Worm (Caenorhabditis elegans) whole organism, mixed stage, embryonic: Measurements from ENCODE around the gene dhrr-1.

ENCODE experiments used
- M03D4.4 ChIP-seq: sonication (generic microtip); optimal IDR thresholded peaks from 2 replicates; lab custom pipeline; 2017; ENCODE audit warnings: mild to moderate bottlenecking, missing genetic modification characterization, missing compliant biosample characterization
- bed-3 ChIP-seq: fragments of 200-800 bp; sonication (Bioruptor generic); optimal IDR thresholded peaks from 3 replicates; lab custom pipeline; 2018; ENCODE audit warnings: mild to moderate bottlenecking, missing genetic modification characterization, moderate library complexity, missing compliant biosample characterization
- ceh-43 ChIP-seq: fragments of 200-800 bp; sonication (Bioruptor generic); optimal IDR thresholded peaks from 2 replicates; lab custom pipeline; 2018; ENCODE audit warnings: mild to moderate bottlenecking, missing genetic modification characterization, moderate library complexity, missing compliant biosample characterization
- ceh-83 ChIP-seq: fragments of 200-800 bp; sonication (Bioruptor generic); optimal IDR thresholded peaks from 2 replicates; lab custom pipeline; 2018; ENCODE audit warnings: mild to moderate bottlenecking, missing genetic modification characterization, missing compliant biosample characterization
- ces-1 ChIP-seq: fragments of 150-350 bp; optimal IDR thresholded peaks from 2 replicates; lab custom pipeline; 2014; ENCODE audit warnings: missing biosample characterization, missing genetic modification reagents, missing genetic modification characterization
- cnd-1 ChIP-seq: fragments of 200-800 bp; sonication (Bioruptor generic); optimal IDR thresholded peaks from 2 replicates; lab custom pipeline; 2018; ENCODE audit warnings: mild to moderate bottlenecking, missing genetic modification characterization, missing compliant biosample characterization
- drap-1 ChIP-seq: fragments of 200-800 bp; sonication (Bioruptor generic); optimal IDR thresholded peaks from 3 replicates; lab custom pipeline; 2018; ENCODE audit warnings: mild to moderate bottlenecking, missing genetic modification characterization, missing compliant biosample characterization
- elt-1 ChIP-seq: sonication (generic microtip); optimal IDR thresholded peaks from 2 replicates; lab custom pipeline; 2017; ENCODE audit warnings: missing genetic modification characterization, mild to moderate bottlenecking, missing compliant biosample characterization, antibody characterized with exemption, moderate library complexity, borderline replicate concordance; ENCODE audit not compliant: insufficient read depth
- elt-3 ChIP-seq: fragments of 150-350 bp; optimal IDR thresholded peaks from 2 replicates; lab custom pipeline; 2014; ENCODE audit warnings: missing biosample characterization, missing genetic modification characterization
- flh-1 ChIP-seq: fragments of 200-800 bp; sonication (Bioruptor generic); optimal IDR thresholded peaks from 2 replicates; lab custom pipeline; 2018; ENCODE audit warnings: mild to moderate bottlenecking, missing genetic modification characterization, moderate library complexity, missing compliant biosample characterization
- ham-2 ChIP-seq: fragments of 200-800 bp; sonication (Bioruptor generic); optimal IDR thresholded peaks from 2 replicates; lab custom pipeline; 2018; ENCODE audit warnings: mild to moderate bottlenecking, missing genetic modification characterization, missing compliant biosample characterization
- hlh-1 ChIP-seq: fragments of 150-350 bp; optimal IDR thresholded peaks from 2 replicates; lab custom pipeline; 2014; ENCODE audit warnings: missing biosample characterization, missing genetic modification reagents, missing genetic modification characterization
- lin-13 ChIP-seq: fragments of 150-350 bp; optimal IDR thresholded peaks from 2 replicates; lab custom pipeline; 2014; ENCODE audit warnings: missing biosample characterization, missing genetic modification characterization
- lin-32 ChIP-seq: fragments of 200-800 bp; sonication (Bioruptor generic); optimal IDR thresholded peaks from 2 replicates; lab custom pipeline; 2018; ENCODE audit warnings: mild to moderate bottlenecking, missing genetic modification characterization, missing compliant biosample characterization
- lsy-2 ChIP-seq: fragments of 150-350 bp; optimal IDR thresholded peaks from 2 replicates; lab custom pipeline; 2014; ENCODE audit warnings: missing biosample characterization, missing genetic modification characterization
- mab-5 ChIP-seq: fragments of 150-350 bp; optimal IDR thresholded peaks from 2 replicates; lab custom pipeline; 2014; ENCODE audit warnings: missing biosample characterization, missing genetic modification characterization
- mep-1 ChIP-seq: fragments of 150-350 bp; optimal IDR thresholded peaks from 2 replicates; lab custom pipeline; 2017; ENCODE audit warnings: missing biosample characterization, missing genetic modification reagents, missing genetic modification characterization, inconsistent platforms
- mls-2 ChIP-seq: sonication (generic microtip); optimal IDR thresholded peaks from 2 replicates; lab custom pipeline; 2016; ENCODE audit warnings: mild to moderate bottlenecking, missing genetic modification characterization, moderate library complexity, missing compliant biosample characterization
- nhr-12 ChIP-seq: fragments of 150-350 bp; optimal IDR thresholded peaks from 2 replicates; lab custom pipeline; 2014; ENCODE audit warnings: missing biosample characterization, missing genetic modification characterization
- nhr-2 ChIP-seq: fragments of 150-350 bp; optimal IDR thresholded peaks from 2 replicates; lab custom pipeline; 2014; ENCODE audit warnings: missing biosample characterization, missing genetic modification characterization
- nhr-237 ChIP-seq: fragments of 150-350 bp; optimal IDR thresholded peaks from 2 replicates; lab custom pipeline; 2014; ENCODE audit warnings: missing biosample characterization, missing genetic modification characterization
- nhr-28 ChIP-seq: fragments of 150-350 bp; optimal IDR thresholded peaks from 2 replicates; lab custom pipeline; 2014; ENCODE audit warnings: missing biosample characterization, missing genetic modification characterization
- nhr-76 ChIP-seq: sonication (generic microtip); optimal IDR thresholded peaks from 2 replicates; lab custom pipeline; 2017; ENCODE audit warnings: missing biosample characterization, missing genetic modification characterization
- pha-4 ChIP-seq: fragments of 150-350 bp; optimal IDR thresholded peaks from 2 replicates; lab custom pipeline; 2018; ENCODE audit warnings: missing biosample characterization, missing genetic modification reagents, missing genetic modification characterization
- sem-2 ChIP-seq: fragments of 200-800 bp; sonication (Bioruptor generic); optimal IDR thresholded peaks from 2 replicates; lab custom pipeline; 2018; ENCODE audit warnings: mild to moderate bottlenecking, missing genetic modification characterization, missing compliant biosample characterization
- snpc-4 ChIP-seq: fragments of 150-350 bp; optimal IDR thresholded peaks from 2 replicates; lab custom pipeline; 2014; ENCODE audit warnings: missing biosample characterization, missing genetic modification characterization
- sptf-1 ChIP-seq: sonication (generic microtip); optimal IDR thresholded peaks from 2 replicates; lab custom pipeline; 2017; ENCODE audit warnings: mild to moderate bottlenecking, missing genetic modification characterization, moderate library complexity, missing compliant biosample characterization
- tbx-8 ChIP-seq: fragments of 200-800 bp; sonication (Bioruptor generic); optimal IDR thresholded peaks from 2 replicates; lab custom pipeline; 2018; ENCODE audit warnings: mild to moderate bottlenecking, missing genetic modification characterization, moderate library complexity, missing compliant biosample characterization
- unc-120 ChIP-seq: sonication (generic microtip); optimal IDR thresholded peaks from 2 replicates; lab custom pipeline; 2017; ENCODE audit warnings: missing genetic modification characterization, missing compliant biosample characterization; ENCODE audit not compliant: poor library complexity, severe bottlenecking
- unc-39 ChIP-seq: fragments of 150-350 bp; optimal IDR thresholded peaks from 2 replicates; lab custom pipeline; 2014; ENCODE audit warnings: missing biosample characterization, missing genetic modification characterization
- unc-62 ChIP-seq: fragments of 150-350 bp; optimal IDR thresholded peaks from 2 replicates; lab custom pipeline; 2014; ENCODE audit warnings: missing biosample characterization, missing genetic modification reagents, missing genetic modification characterization
- ztf-11 ChIP-seq: fragments of 150-350 bp; optimal IDR thresholded peaks from 2 replicates; lab custom pipeline; 2014; ENCODE audit warnings: missing biosample characterization, missing genetic modification characterization

dhrr-1 gene

DNA sequence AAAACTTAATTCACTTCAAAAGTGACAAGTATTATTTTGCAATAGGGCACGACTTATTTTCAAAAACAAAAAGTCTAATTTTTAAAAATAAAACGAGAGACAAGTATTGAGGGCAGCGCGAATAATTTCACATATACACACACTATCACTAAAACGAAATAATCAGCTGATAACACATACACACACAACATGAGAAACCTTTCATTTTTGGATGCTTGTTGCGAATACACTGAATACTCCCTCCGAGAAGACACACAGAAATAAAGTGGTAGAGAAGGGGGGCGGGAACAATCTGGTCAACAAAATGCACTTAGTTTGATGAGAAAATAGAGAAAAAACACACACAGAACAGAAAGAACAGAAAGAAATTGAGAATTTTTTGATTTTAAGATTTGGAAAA lies 40.0 kb downstream of the dhrr-1 start:
- no peak for TF ChIP-seq unc-62 (GFP tag; lab: Kevin White, UChicago)
- no peak for TF ChIP-seq nhr-28
- no peak for TF ChIP-seq ceh-83
- no peak for TF ChIP-seq nhr-2 (tag; lab: Kevin White, UChicago)
- no peak for TF ChIP-seq tbx-8 (GFP tag; lab: Kevin White, UChicago)
- TF ChIP-seq lin-13 (tag; lab: Kevin White, UChicago) = no peak
- TF ChIP-seq nhr-12 (tag; lab: Kevin White, UChicago) = no peak
- TF ChIP-seq sptf-1 (tag; lab: Kevin White, UChicago) = no peak
- no peak for TF ChIP-seq sem-2 (GFP tag; lab: Kevin White, UChicago)
- TF ChIP-seq cnd-1 = no peak
- no peak for TF ChIP-seq mep-1

DNA sequence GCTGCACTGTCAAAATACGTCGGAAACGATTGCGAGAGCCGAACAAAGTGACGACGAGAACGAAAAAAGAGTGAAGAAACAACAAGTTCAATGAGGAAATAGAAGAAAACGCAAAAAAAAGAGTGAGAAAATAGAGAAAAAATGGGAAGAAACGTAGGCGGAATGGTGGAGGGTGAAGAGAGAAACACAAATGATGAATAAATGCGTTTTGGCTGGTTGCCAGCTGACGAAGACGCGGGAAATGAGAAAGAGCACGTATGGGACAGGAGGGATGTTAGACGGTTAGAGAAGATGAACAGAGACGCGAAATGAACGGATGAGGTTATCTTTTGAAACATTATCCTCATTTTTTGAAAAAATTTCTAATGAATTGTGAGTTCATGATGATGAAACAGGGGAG lies 40.5 kb downstream of the dhrr-1 start:
- no peak for TF ChIP-seq elt-1
- peak; percentile 9 for TF ChIP-seq mls-2 (tag; lab: Kevin White, UChicago)
- peak; percentile 93 for TF ChIP-seq hlh-1 (tag; lab: Kevin White, UChicago)
- TF ChIP-seq nhr-237 = peak; percentile 6
- TF ChIP-seq ces-1 (GFP tag; lab: Kevin White, UChicago) = peak; percentile 86
- TF ChIP-seq lin-32 (GFP tag; lab: Kevin White, UChicago) = peak; percentile 27
- peak; percentile 56 for TF ChIP-seq unc-120 (tag; lab: Kevin White, UChicago)
- TF ChIP-seq snpc-4 = no peak
- peak; percentile 1 for TF ChIP-seq mep-1
- peak; percentile 79 for TF ChIP-seq unc-62 (GFP tag; lab: Kevin White, UChicago)
- no peak for TF ChIP-seq sptf-1 (tag; lab: Kevin White, UChicago)

ce11 chrIII:8985461-8985860 lies 41.0 kb downstream of the dhrr-1 start:
- TF ChIP-seq elt-3 (tag; lab: Kevin White, UChicago) (no peak), ztf-11 (tag; lab: Kevin White, UChicago) (no peak), flh-1 (GFP tag; lab: Kevin White, UChicago) (no peak), mab-5 (no peak), sptf-1 (tag; lab: Kevin White, UChicago) (no peak)

ce11 chrIII:8985965-8986364 lies 41.5 kb downstream of the dhrr-1 start:
- TF ChIP-seq ztf-11 (tag; lab: Kevin White, UChicago) = no peak
- TF ChIP-seq lin-13 (tag; lab: Kevin White, UChicago) = no peak
- TF ChIP-seq unc-39 (tag; lab: Kevin White, UChicago) = no peak
- no peak for TF ChIP-seq ham-2 (GFP tag; lab: Kevin White, UChicago)
- TF ChIP-seq pha-4 (tag; lab: Kevin White, UChicago) = no peak
- TF ChIP-seq elt-3 (tag; lab: Kevin White, UChicago) = no peak
- TF ChIP-seq flh-1 (GFP tag; lab: Kevin White, UChicago) = no peak
- TF ChIP-seq M03D4.4 (tag; lab: Kevin White, UChicago) = no peak
- TF ChIP-seq sem-2 (GFP tag; lab: Kevin White, UChicago) = no peak
- no peak for TF ChIP-seq elt-1
- TF ChIP-seq snpc-4 = no peak

DNA sequence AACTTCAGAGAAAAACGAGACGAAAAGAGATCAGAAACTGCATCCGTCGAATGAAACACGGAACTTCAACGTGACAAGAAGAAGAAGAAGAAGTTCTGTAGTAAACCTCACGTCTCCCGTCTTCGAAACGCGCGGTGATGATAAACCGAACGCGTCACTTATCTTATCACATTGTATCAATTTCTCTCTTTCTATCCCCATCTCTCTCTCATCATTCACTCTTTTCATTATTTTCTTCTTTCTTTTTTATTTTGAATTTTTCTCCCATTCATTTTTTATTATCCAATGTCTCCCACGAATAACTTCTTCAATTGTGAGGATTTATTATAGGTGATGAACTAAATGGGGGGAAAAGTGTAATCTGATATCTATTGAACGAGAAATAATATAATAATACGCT lies 42.4 kb downstream of the dhrr-1 start:
- TF ChIP-seq nhr-237 (no peak), ces-1 (GFP tag; lab: Kevin White, UChicago) (no peak), lsy-2 (tag; lab: Kevin White, UChicago) (no peak), elt-3 (tag; lab: Kevin White, UChicago) (peak; percentile 90), ceh-43 (no peak), M03D4.4 (tag; lab: Kevin White, UChicago) (no peak), nhr-28 (no peak), nhr-76 (tag; lab: Kevin White, UChicago) (no peak), lin-13 (tag; lab: Kevin White, UChicago) (no peak), cnd-1 (no peak), mep-1 (no peak), ceh-83 (no peak), bed-3 (GFP tag; lab: Kevin White, UChicago) (no peak), hlh-1 (tag; lab: Kevin White, UChicago) (peak; percentile 5), ham-2 (GFP tag; lab: Kevin White, UChicago) (no peak), pha-4 (tag; lab: Kevin White, UChicago) (no peak), nhr-12 (tag; lab: Kevin White, UChicago) (no peak), drap-1 (GFP tag; lab: Kevin White, UChicago) (no peak)
